Fruit fly (Drosophila melanogaster): ENCODE results near the gene CG4080.
A peak's percentile ranks its signal among the peaks of the same experiment; 100 is the strongest.

The CG4080 gene

dm6 chr3L:9420054-9420818 is 21.2 kb upstream of the CG4080 start (continued):
- no peak for TF ChIP-seq CG16815 (GFP tag; optimal IDR thresholded peaks at IDR 0.05)
- TF ChIP-seq Dip3 (GFP tag; optimal IDR thresholded peaks at IDR 0.05), result no peak
- peak; percentile 65; the same call in 1 of the 2 replicates for TF ChIP-seq HLH3B (GFP tag; IDR thresholded peaks at IDR 0.05)
- peak; percentile 9 for TF ChIP-seq Hmr (GFP tag; optimal IDR thresholded peaks at IDR 0.05)
- TF ChIP-seq CG2202 (tag; optimal IDR thresholded peaks at IDR 0.05), result no peak
- TF ChIP-seq lbe (GFP tag; optimal IDR thresholded peaks at IDR 0.05), result peak; percentile 92
- 0 out of 3 replicates have a peak, but pooled peaks have one; percentile 24 for TF ChIP-seq CG11456 (GFP tag; IDR thresholded peaks at IDR 0.05)
- peak; percentile 68; the same call in 1 of the 3 replicates for TF ChIP-seq so (GFP tag; IDR thresholded peaks at IDR 0.05)
- TF ChIP-seq knrl (GFP tag; IDR thresholded peaks at IDR 0.05; ENCODE audit: partially characterized antibody), result no peak
- peak; percentile 29 for TF ChIP-seq Fer3 (tag; optimal IDR thresholded peaks at IDR 0.05)
- TF ChIP-seq org-1 (GFP tag; optimal IDR thresholded peaks at IDR 0.05), result peak; percentile 50
- peak; percentile 22 for TF ChIP-seq CG12219 (GFP tag; optimal IDR thresholded peaks at IDR 0.05)
- no peak for TF ChIP-seq CG12071 (GFP tag; optimal IDR thresholded peaks at IDR 0.05)
- TF ChIP-seq Trl (optimal IDR thresholded peaks at IDR 0.05), result peak in 1 of 2 experiments; percentile 1
- no peak for TF ChIP-seq Trl (GFP tag; optimal IDR thresholded peaks at IDR 0.05)
- peak; percentile 12 for TF ChIP-seq CG1233 (GFP tag; optimal IDR thresholded peaks at IDR 0.05)
- TF ChIP-seq CG11085 (GFP tag; IDR thresholded peaks at IDR 0.05), result peak; percentile 17; the same call in 1 of the 2 replicates
- no peak for TF ChIP-seq jigr1 (GFP tag; IDR thresholded peaks at IDR 0.05)
- TF ChIP-seq CG18599 (GFP tag; optimal IDR thresholded peaks at IDR 0.05), result peak; percentile 38
- TF ChIP-seq cas (GFP tag; IDR thresholded peaks at IDR 0.05), result no peak
- TF ChIP-seq Dbx (GFP tag; IDR thresholded peaks at IDR 0.05), result 0 out of 3 replicates have a peak, but pooled peaks have one; percentile 32
- peak; percentile 24 for TF ChIP-seq CG9437 (GFP tag; optimal IDR thresholded peaks at IDR 0.05)
- peak; percentile 45 for TF ChIP-seq CG2875 (GFP tag; optimal IDR thresholded peaks at IDR 0.05)
- peak; percentile 27; the same call in 1 of the 2 replicates for TF ChIP-seq onecut (GFP tag; IDR thresholded peaks at IDR 0.05)
- TF ChIP-seq sens (GFP tag), result peak; percentile 87
- peak; percentile 40 for TF ChIP-seq CG10366 (GFP tag; IDR thresholded peaks at IDR 0.05)
- TF ChIP-seq ci (GFP tag; IDR thresholded peaks at IDR 0.05), result peak; percentile 84
- peak; percentile 64 for TF ChIP-seq ATbp (GFP tag; optimal IDR thresholded peaks at IDR 0.05)
- peak; percentile 55 for TF ChIP-seq Ada2b (GFP tag; IDR thresholded peaks at IDR 0.05)
- TF ChIP-seq CG3407 (GFP tag; optimal IDR thresholded peaks at IDR 0.05), result peak; percentile 14
- no peak for TF ChIP-seq nerfin-2 (GFP tag; IDR thresholded peaks at IDR 0.05; ENCODE audit: partially characterized antibody)
- TF ChIP-seq CG9727 (GFP tag; optimal IDR thresholded peaks at IDR 0.05), result peak; percentile 43
- TF ChIP-seq HHEX (GFP tag; optimal IDR thresholded peaks at IDR 0.05), result peak; percentile 42
- TF ChIP-seq H2.0 (GFP tag; IDR thresholded peaks at IDR 0.05), result 0 out of 2 replicates have a peak, but pooled peaks have one; percentile 24
- peak; percentile 18 for TF ChIP-seq bab2 (GFP tag; optimal IDR thresholded peaks at IDR 0.05)
- TF ChIP-seq zfh1 (GFP tag; IDR thresholded peaks at IDR 0.05), result 0 out of 3 replicates have a peak, but pooled peaks have one; percentile 16
- TF ChIP-seq CG17568 (GFP tag; optimal IDR thresholded peaks at IDR 0.05), result peak; percentile 29
- no peak for TF ChIP-seq prd (optimal IDR thresholded peaks at IDR 0.05)
- TF ChIP-seq prd (GFP tag; IDR thresholded peaks at IDR 0.05), result peak; percentile 56; the same call in 2 of the 3 replicates
- TF ChIP-seq pan (optimal IDR thresholded peaks at IDR 0.05), result no peak
- TF ChIP-seq pan (GFP tag; optimal IDR thresholded peaks at IDR 0.05 in 1 of 2, IDR thresholded peaks at IDR 0.05 in 1 of 2), result peak in 1 of 2 experiments; percentile 63
- no peak for TF ChIP-seq Nf-YB (GFP tag; optimal IDR thresholded peaks at IDR 0.05)
- 0 out of 2 replicates have a peak, but pooled peaks have one; percentile 32 for TF ChIP-seq Gsc (GFP tag; IDR thresholded peaks at IDR 0.05)
- TF ChIP-seq usp (GFP tag; optimal IDR thresholded peaks at IDR 0.05), result no peak
- no peak for TF ChIP-seq dmrt11E (tag; optimal IDR thresholded peaks at IDR 0.05)
- peak; percentile 21 for TF ChIP-seq Fer1 (GFP tag; optimal IDR thresholded peaks at IDR 0.05)
- no peak for TF ChIP-seq Oaz (GFP tag; IDR thresholded peaks at IDR 0.05)
- no peak for TF ChIP-seq CG6254 (GFP tag; optimal IDR thresholded peaks at IDR 0.05)
- TF ChIP-seq pros (GFP tag; optimal IDR thresholded peaks at IDR 0.05), result no peak

Data from whole organism, embryonic.